Fruit fly (Drosophila melanogaster) Kc167 (cell line): ENCODE measurements around the gene Prx1.

Source experiments
- h ChIP-seq: fragments of >200 bp; optimal IDR thresholded peaks from 3 replicates; lab custom pipeline; 2018; ENCODE audit warnings: missing external identifiers
- insv ChIP-seq: fragments of >200 bp; optimal IDR thresholded peaks from 3 replicates; lab custom pipeline; 2018; ENCODE audit warnings: missing external identifiers

DNA sequence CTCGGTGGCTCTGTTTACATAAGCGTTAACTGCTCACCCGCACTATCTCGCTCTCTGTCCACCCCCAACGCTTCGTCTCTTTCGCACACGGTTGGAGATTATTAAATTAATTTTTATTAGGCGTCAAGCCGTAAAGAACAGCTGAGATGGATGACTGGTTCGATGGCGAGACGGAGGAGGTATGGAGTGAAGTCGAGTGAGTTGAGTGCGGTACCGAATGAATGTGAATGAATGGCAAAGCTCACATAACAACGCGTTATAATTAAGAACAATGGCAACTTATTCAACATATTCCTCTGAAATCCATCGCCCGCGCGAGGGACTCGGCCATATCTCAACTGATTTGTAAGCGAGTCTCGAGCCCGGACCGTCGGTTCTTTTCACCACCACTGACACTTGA is 23.5 kb downstream of the Prx1 start:
- TF ChIP-seq h (lab: Kevin White, UChicago) (no peak), insv (lab: Kevin White, UChicago) (no peak)
